Worm (Caenorhabditis elegans) whole organism, L1 larva: ENCODE data around the gene nas-10.
A peak's percentile ranks its signal among the peaks of the same experiment; 100 is the strongest.

Experiments
- C04F5.9 ChIP-seq: sonication (generic microtip); optimal IDR thresholded peaks from 2 replicates; lab custom pipeline; 2016; ENCODE audit warnings: missing genetic modification characterization, missing compliant biosample characterization
- C16A3.4 ChIP-seq: fragments of 150-350 bp; optimal IDR thresholded peaks from 2 replicates; lab custom pipeline; 2014; ENCODE audit warnings: missing biosample characterization, missing genetic modification characterization
- C34B4.2 ChIP-seq: sonication (generic microtip); optimal IDR thresholded peaks from 2 replicates; lab custom pipeline; 2017; ENCODE audit warnings: mild to moderate bottlenecking, missing genetic modification characterization, missing compliant biosample characterization
- alr-1 ChIP-seq: fragments of 200-800 bp; sonication (Bioruptor generic); optimal IDR thresholded peaks from 2 replicates; lab custom pipeline; 2018; ENCODE audit warnings: borderline replicate concordance, mild to moderate bottlenecking, missing genetic modification characterization, missing compliant biosample characterization
- ama-1 ChIP-seq: fragments of 150-350 bp; optimal IDR thresholded peaks from 2 replicates; lab custom pipeline; 2014
- blmp-1 ChIP-seq: fragments of 150-350 bp; optimal IDR thresholded peaks from 2 replicates; lab custom pipeline; 2014; ENCODE audit warnings: missing biosample characterization, missing genetic modification characterization
- ceh-63 ChIP-seq: fragments of 200-800 bp; sonication (Bioruptor generic); optimal IDR thresholded peaks from 2 replicates; lab custom pipeline; 2018; ENCODE audit warnings: mild to moderate bottlenecking, missing genetic modification characterization, missing compliant biosample characterization
- ceh-88 ChIP-seq: fragments of 200-800 bp; sonication (Bioruptor generic); IDR thresholded peaks from 2 replicates; pipeline ENCODE4 v1.3.6; 2022; ENCODE audit warnings: missing genetic modification characterization, missing compliant biosample characterization
- dpl-1 ChIP-seq, 3 experiments: fragments of 150-350 bp in 2 of 3; sonication (generic microtip) in 1 of 3; optimal IDR thresholded peaks; 2 replicates each; lab custom pipeline; 2014 to 2017; ENCODE audit warnings: missing biosample characterization in 3 of 3, missing genetic modification characterization in 3 of 3, missing genetic modification reagents in 3 of 3
- dsc-1 ChIP-seq: sonication (generic microtip); optimal IDR thresholded peaks from 2 replicates; lab custom pipeline; 2016; ENCODE audit warnings: mild to moderate bottlenecking, missing genetic modification characterization, missing compliant biosample characterization
- efl-1 ChIP-seq, 4 experiments: fragments of 150-350 bp; optimal IDR thresholded peaks in 3 of 4; peaks in 1 of 4; 1 replicate in 1 of 4; 2 replicates in 3 of 4; lab custom pipeline; 2014; ENCODE audit warnings: missing biosample characterization in 2 of 4, missing genetic modification characterization in 2 of 4, missing genetic modification reagents in 2 of 4
- egl-13 ChIP-seq: sonication (generic microtip); optimal IDR thresholded peaks from 2 replicates; lab custom pipeline; 2016; ENCODE audit warnings: missing genotype, missing genetic modification reagents, missing genetic modification characterization, missing compliant biosample characterization
- elt-2 ChIP-seq: sonication (generic microtip); optimal IDR thresholded peaks from 2 replicates; lab custom pipeline; 2016; ENCODE audit warnings: missing genetic modification characterization, mild to moderate bottlenecking, inconsistent platforms, missing compliant biosample characterization, missing genetic modification reagents
- elt-3 ChIP-seq, 6 experiments: fragments of 150-350 bp in 1 of 6; sonication (generic microtip); optimal IDR thresholded peaks; 2 replicates each; lab custom pipeline; 2017 to 2018; ENCODE audit warnings: missing biosample characterization in 6 of 6, missing genetic modification characterization in 6 of 6, inconsistent platforms in 1 of 6
- fkh-4 ChIP-seq: sonication (generic microtip); optimal IDR thresholded peaks from 2 replicates; lab custom pipeline; 2016; ENCODE audit warnings: missing compliant biosample characterization, missing genetic modification characterization, borderline replicate concordance
- fos-1 ChIP-seq: fragments of 150-350 bp; optimal IDR thresholded peaks from 2 replicates; lab custom pipeline; 2014; ENCODE audit warnings: missing biosample characterization, missing genetic modification characterization
- hlh-4 ChIP-seq: sonication (generic microtip); optimal IDR thresholded peaks from 2 replicates; lab custom pipeline; 2016; ENCODE audit warnings: mild to moderate bottlenecking, missing genetic modification characterization, missing compliant biosample characterization
- hpl-2 ChIP-seq: fragments of 150-350 bp; optimal IDR thresholded peaks from 2 replicates; lab custom pipeline; 2014; ENCODE audit warnings: missing biosample characterization, missing genetic modification reagents, missing genetic modification characterization
- isw-1 ChIP-seq: fragments of 200-800 bp; sonication (Bioruptor generic); IDR thresholded peaks from 2 replicates; pipeline ENCODE4 v1.3.6; 2022; ENCODE audit warnings: missing genetic modification characterization, missing compliant biosample characterization
- lin-14 ChIP-seq: fragments of 200-800 bp; sonication (Bioruptor generic); optimal IDR thresholded peaks from 2 replicates; lab custom pipeline; 2018; ENCODE audit warnings: mild to moderate bottlenecking, missing genetic modification characterization, moderate library complexity, missing compliant biosample characterization
- lin-35 ChIP-seq, 2 experiments: fragments of 150-350 bp; optimal IDR thresholded peaks; 2 replicates each; lab custom pipeline; 2014; ENCODE audit warnings: missing biosample characterization in 2 of 2, missing genetic modification characterization in 2 of 2, missing genetic modification reagents in 2 of 2
- lsy-2 ChIP-seq, 2 experiments: fragments of 150-350 bp; optimal IDR thresholded peaks; 2 replicates each; lab custom pipeline; 2014; ENCODE audit warnings: missing biosample characterization in 2 of 2, missing genetic modification characterization in 2 of 2
- mdl-1 ChIP-seq, 2 experiments: fragments of 150-350 bp; optimal IDR thresholded peaks; 2 replicates each; lab custom pipeline; 2014 to 2017; ENCODE audit warnings: missing biosample characterization in 2 of 2, missing genetic modification characterization in 2 of 2, inconsistent platforms in 1 of 2
- nhr-11 ChIP-seq: fragments of 150-350 bp; optimal IDR thresholded peaks from 2 replicates; lab custom pipeline; 2014; ENCODE audit warnings: missing biosample characterization, missing genetic modification characterization
- nhr-19 ChIP-seq: fragments of 200-800 bp; sonication (Bioruptor generic); conservative IDR thresholded peaks from 2 replicates; pipeline ENCODE4 v1.3.6; 2022; ENCODE audit warnings: missing genetic modification characterization, missing compliant biosample characterization
- nhr-20 ChIP-seq: sonication (generic microtip); optimal IDR thresholded peaks from 2 replicates; lab custom pipeline; 2016; ENCODE audit warnings: mild to moderate bottlenecking, missing genetic modification characterization, missing compliant biosample characterization
- nhr-76 ChIP-seq: sonication (generic microtip); optimal IDR thresholded peaks from 2 replicates; lab custom pipeline; 2017; ENCODE audit warnings: missing biosample characterization, missing genetic modification characterization
- nhr-85 ChIP-seq: sonication (generic microtip); peaks from one replicate; lab custom pipeline; 2016; ENCODE audit warnings: missing genetic modification characterization, inconsistent platforms, missing compliant biosample characterization
- pag-3 ChIP-seq: sonication (generic microtip); optimal IDR thresholded peaks from 2 replicates; lab custom pipeline; 2017; ENCODE audit warnings: missing genetic modification characterization, mild to moderate bottlenecking, missing compliant biosample characterization, antibody characterized with exemption, borderline replicate concordance; ENCODE audit not compliant: insufficient read depth
- pqm-1 ChIP-seq: sonication (generic microtip); optimal IDR thresholded peaks from 3 replicates; lab custom pipeline; 2017; ENCODE audit warnings: missing biosample characterization, missing genetic modification characterization
- snpc-4 ChIP-seq: fragments of 150-350 bp; optimal IDR thresholded peaks from 2 replicates; lab custom pipeline; 2014; ENCODE audit warnings: missing biosample characterization, missing genetic modification characterization
- snu-23 ChIP-seq: sonication (generic microtip); optimal IDR thresholded peaks from 2 replicates; lab custom pipeline; 2016; ENCODE audit warnings: missing genetic modification characterization, missing compliant biosample characterization
- unc-130 ChIP-seq: fragments of 150-350 bp; optimal IDR thresholded peaks from 2 replicates; lab custom pipeline; 2017; ENCODE audit warnings: missing biosample characterization, missing genetic modification characterization, inconsistent platforms
- unc-86 ChIP-seq: sonication (generic microtip); optimal IDR thresholded peaks from 2 replicates; lab custom pipeline; 2016; ENCODE audit warnings: missing genetic modification characterization, missing compliant biosample characterization
- vab-15 ChIP-seq: sonication (generic microtip); optimal IDR thresholded peaks from 2 replicates; lab custom pipeline; 2017; ENCODE audit warnings: missing genotype, mild to moderate bottlenecking, missing genetic modification characterization, missing compliant biosample characterization
- xbp-1 ChIP-seq: sonication (generic microtip); optimal IDR thresholded peaks from 2 replicates; lab custom pipeline; 2016; ENCODE audit warnings: missing genetic modification characterization, missing compliant biosample characterization
- ztf-4 ChIP-seq: fragments of 150-350 bp; optimal IDR thresholded peaks from 2 replicates; lab custom pipeline; 2014; ENCODE audit warnings: missing biosample characterization, missing genetic modification characterization

Gene nas-10

ce11 chrX:10932087-10932486 lies 31.2 kb downstream of the nas-10 start:
- TF ChIP-seq nhr-19 (no peak), lin-14 (GFP tag; lab: Kevin White, UChicago) (peak; percentile 1), C16A3.4 (tag; lab: Kevin White, UChicago) (no peak)
- TF ChIP-seq, all 84 proteins: peak for 1

DNA sequence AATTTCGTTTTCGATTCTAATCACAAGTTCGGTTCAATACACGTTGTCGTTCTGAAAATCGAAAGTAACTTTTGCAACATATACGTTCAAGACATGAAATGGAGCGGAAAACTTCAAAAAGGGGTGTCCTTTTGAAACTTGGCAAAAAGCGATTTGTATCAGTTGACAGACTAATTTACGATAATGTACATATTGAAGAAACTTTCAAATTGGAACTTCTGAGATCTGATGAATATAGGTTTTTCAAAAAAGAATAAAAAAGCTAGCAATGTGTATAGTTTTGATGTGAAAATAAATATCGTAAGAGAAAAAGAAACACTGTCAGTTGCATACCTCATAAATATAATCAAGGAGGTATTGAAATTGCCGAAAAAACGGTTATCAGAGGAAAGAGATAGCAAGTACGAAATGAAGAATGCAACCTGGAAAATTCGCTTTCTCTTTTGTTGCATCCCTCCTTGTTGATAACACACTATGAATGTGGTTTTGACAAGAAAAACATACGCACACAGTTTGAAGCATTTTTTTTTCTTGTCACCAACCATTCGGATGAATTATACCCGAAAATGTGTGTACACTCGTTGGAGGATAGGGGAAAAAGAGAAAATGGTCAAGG lies 34.2 kb downstream of the nas-10 start, which contains the start of gene dgn-1:
dgn-1 (minus strand) TSS at position 51 of the 616 bp plus-strand sequence.
- TF ChIP-seq blmp-1 (tag; lab: Kevin White, UChicago) (peak; percentile 66), elt-2 (tag; lab: Kevin White, UChicago) (peak; percentile 58), nhr-85 (tag; lab: Kevin White, UChicago) (no peak), nhr-20 (peak; percentile 1), lin-14 (GFP tag; lab: Kevin White, UChicago) (peak; percentile 46), lin-35 (GFP tag; optimal IDR thresholded peaks at IDR 0.05; lab: Kevin White, UChicago) (peak in 1 of 2 experiments; percentile 12), pqm-1 (tag; lab: Kevin White, UChicago) (peak; percentile 37), fkh-4 (no peak)

ce11 chrX:10927136-10927535 lies 36.2 kb downstream of the nas-10 start:
- TF ChIP-seq elt-3 (tag; optimal IDR thresholded peaks at IDR 0.05; lab: Kevin White, UChicago) (no peak), snu-23 (GFP tag; lab: Kevin White, UChicago) (no peak), C04F5.9 (tag; lab: Kevin White, UChicago) (no peak), alr-1 (tag; lab: Kevin White, UChicago) (no peak), hpl-2 (GFP tag; lab: Kevin White, UChicago) (no peak), unc-130 (no peak), ama-1 (lab: Kevin White, UChicago) (no peak), ceh-63 (GFP tag; lab: Kevin White, UChicago) (no peak), lsy-2 (tag; optimal IDR thresholded peaks at IDR 0.05; lab: Kevin White, UChicago) (no peak), unc-86 (tag; lab: Kevin White, UChicago) (no peak), dpl-1 (GFP tag; optimal IDR thresholded peaks at IDR 0.05; lab: Kevin White, UChicago) (no peak), pag-3 (tag; lab: Kevin White, UChicago) (no peak)

- no peak for TF ChIP-seq ztf-4 (tag; lab: Kevin White, UChicago)
These were observed 39.3 kb downstream of the nas-10 start for ce11 chrX:10924031-10924430.

- no peak for TF ChIP-seq C34B4.2 (tag; lab: Kevin White, UChicago)
- no peak for TF ChIP-seq C04F5.9 (tag; lab: Kevin White, UChicago)
- no peak for TF ChIP-seq vab-15
- TF ChIP-seq mdl-1 (tag; optimal IDR thresholded peaks at IDR 0.05; lab: Kevin White, UChicago), result no peak
- no peak for TF ChIP-seq snpc-4
- TF ChIP-seq ceh-88 (GFP tag; lab: Robert Waterston, UW), result no peak
- TF ChIP-seq fos-1 (tag; lab: Kevin White, UChicago), result no peak
- no peak for TF ChIP-seq dsc-1 (tag; lab: Kevin White, UChicago)
- no peak for TF ChIP-seq nhr-76 (tag; lab: Kevin White, UChicago)
- no peak for TF ChIP-seq xbp-1 (tag; lab: Kevin White, UChicago)
- TF ChIP-seq snu-23 (GFP tag; lab: Kevin White, UChicago), result no peak
- TF ChIP-seq efl-1 (optimal IDR thresholded peaks at IDR 0.05; lab: Kevin White, UChicago), result no peak
- peak in 1 of 2 experiments; percentile 12 for TF ChIP-seq efl-1 (GFP tag; optimal IDR thresholded peaks at IDR 0.05 in 1 of 2; lab: Kevin White, UChicago)
- TF ChIP-seq nhr-11 (tag; lab: Kevin White, UChicago), result no peak
- TF ChIP-seq isw-1 (GFP tag; lab: Robert Waterston, UW), result no peak
- TF ChIP-seq hlh-4 (tag; lab: Kevin White, UChicago), result peak; percentile 81
- no peak for TF ChIP-seq alr-1 (tag; lab: Kevin White, UChicago)
- TF ChIP-seq egl-13 (tag; lab: Kevin White, UChicago), result no peak
- TF ChIP-seq, all 84 proteins: peak for 2
These were observed 43.7 kb downstream of the nas-10 start, which contains the start of gene nstp-9 for ce11 chrX:10919613-10920012. nstp-9 (minus strand) TSS chrX:10919713.
